Worm (Caenorhabditis elegans): Measurements from ENCODE around the gene dnj-13.
"Not testable (repeated sequence)": the region's sequence is repeated elsewhere in the genome, so short reads cannot be mapped to it uniquely, and the experiment has no call there.

dnj-13 gene

ce11 chrII:11547254-11547687 is 1.8 kb downstream of the dnj-13 start, which contains the start of gene F54D5.7 (continued):
- TF ChIP-seq daf-12 (tag; optimal IDR thresholded peaks at IDR 0.05): no peak
- TF ChIP-seq nhr-42 (GFP tag; IDR thresholded peaks at IDR 0.05): peak; percentile 68; the same call in 1 of the 2 replicates
- 0 out of 2 replicates have a peak, but pooled peaks have one; percentile 33 for TF ChIP-seq nhr-41 (GFP tag; IDR thresholded peaks at IDR 0.05)
- no peak for TF ChIP-seq D1046.2 (GFP tag; IDR thresholded peaks at IDR 0.05)
- TF ChIP-seq dpl-1 (GFP tag; optimal IDR thresholded peaks at IDR 0.05): peak; percentile 49
- peak; percentile 75 for TF ChIP-seq T20F7.1 (GFP tag; optimal IDR thresholded peaks at IDR 0.05)
- TF ChIP-seq dmd-8 (GFP tag; IDR thresholded peaks at IDR 0.05): peak; percentile 54; the same call in 1 of the 2 replicates
- TF ChIP-seq nhr-28 (tag; optimal IDR thresholded peaks at IDR 0.05): peak; percentile 47
- peak; percentile 56 for TF ChIP-seq spr-3 (GFP tag; optimal IDR thresholded peaks at IDR 0.05)
- TF ChIP-seq fkh-10 (GFP tag; optimal IDR thresholded peaks at IDR 0.05): no peak
- peak in 1 of 2 experiments; percentile 42 for TF ChIP-seq daf-16 (GFP tag; optimal IDR thresholded peaks at IDR 0.05)
- peak; percentile 58 for TF ChIP-seq daf-16 (tag; optimal IDR thresholded peaks at IDR 0.05)
- TF ChIP-seq zip-2 (tag; optimal IDR thresholded peaks at IDR 0.05): peak; percentile 33
- peak; percentile 65; the same call in 1 of the 2 replicates for TF ChIP-seq mxl-2 (GFP tag; conservative IDR thresholded peaks at IDR 0.05)
- peak; percentile 49; the same call in 1 of the 2 replicates for TF ChIP-seq hmg-1.1 (GFP tag; IDR thresholded peaks at IDR 0.05)
- 0 out of 4 replicates have a peak, but pooled peaks of 1 of the 2 experiments have one; percentile 7 for TF ChIP-seq madf-5 (GFP tag; IDR thresholded peaks at IDR 0.05)
- peak; percentile 92 for TF ChIP-seq zfp-3 (GFP tag; conservative IDR thresholded peaks at IDR 0.05)
- TF ChIP-seq nhr-25 (tag; optimal IDR thresholded peaks at IDR 0.05; ENCODE audit: borderline replicate concordance, insufficient read depth): peak; percentile 43
- TF ChIP-seq ZK337.2 (GFP tag; IDR thresholded peaks at IDR 0.05): no peak
- TF ChIP-seq Y5F2A.4 (GFP tag; optimal IDR thresholded peaks at IDR 0.05): no peak
- peak; percentile 12 for TF ChIP-seq gei-8 (GFP tag; optimal IDR thresholded peaks at IDR 0.05)
- no peak for TF ChIP-seq egl-27 (tag; optimal IDR thresholded peaks at IDR 0.05)
- TF ChIP-seq mxl-3 (GFP tag; optimal IDR thresholded peaks at IDR 0.05): peak; percentile 84
- TF ChIP-seq nhr-77 (tag; optimal IDR thresholded peaks at IDR 0.05): no peak
- peak; percentile 81 for TF ChIP-seq lin-38 (GFP tag; IDR thresholded peaks at IDR 0.05)
- peak; percentile 34 for TF ChIP-seq ceh-28 (tag; optimal IDR thresholded peaks at IDR 0.05)
- peak; percentile 55 for TF ChIP-seq dmd-6 (GFP tag; IDR thresholded peaks at IDR 0.05)
- peak; percentile 77 for TF ChIP-seq mep-1 (tag; optimal IDR thresholded peaks at IDR 0.05)
- TF ChIP-seq arid-1 (GFP tag; conservative IDR thresholded peaks at IDR 0.05): peak; percentile 65
- no peak for TF ChIP-seq set-16 (GFP tag; IDR thresholded peaks at IDR 0.05)
- TF ChIP-seq aha-1 (tag): peak; percentile 97
- TF ChIP-seq unc-130 (GFP tag; optimal IDR thresholded peaks at IDR 0.05): no peak
- peak; percentile 2 for TF ChIP-seq pqm-1 (tag; optimal IDR thresholded peaks at IDR 0.05)
- TF ChIP-seq nhr-10 (tag; optimal IDR thresholded peaks at IDR 0.05): peak; percentile 15
- no peak for TF ChIP-seq ceh-32 (tag; optimal IDR thresholded peaks at IDR 0.05; ENCODE audit: poor library complexity)
- TF ChIP-seq pha-4 (GFP tag; IDR thresholded peaks at IDR 0.05): peak; percentile 66; the same call in 1 of the 2 replicates
- no peak for TF ChIP-seq pha-4 (tag; optimal IDR thresholded peaks at IDR 0.05)
- TF ChIP-seq ztf-7 (tag; optimal IDR thresholded peaks at IDR 0.05): peak; percentile 47
- peak; percentile 76 for TF ChIP-seq ama-1 (optimal IDR thresholded peaks at IDR 0.05)

ce11 chrII:11551981-11552380 is 6.5 kb downstream of the dnj-13 start, which contains the start of gene dhgd-1:
Gene dhgd-1 (minus strand): TSS chrII:11552081.
- TF ChIP-seq ceh-44 (GFP tag; IDR thresholded peaks at IDR 0.05); hlh-30 (tag; optimal IDR thresholded peaks at IDR 0.05; ENCODE audit: insufficient read depth); daf-8 (GFP tag; IDR thresholded peaks at IDR 0.05): not testable (repeated sequence)

Measured in whole organism, L4 larva.